Worm (Caenorhabditis elegans): ENCODE data around the gene Y73F8A.23.

ce11 chrIV:15394544-15395125 is 49.7 kb downstream of the Y73F8A.23 start:
- TF ChIP-seq T22C8.4 (GFP tag; IDR thresholded peaks at IDR 0.05) (no peak), klf-2 (GFP tag; conservative IDR thresholded peaks at IDR 0.05) (no peak), ref-1 (GFP tag; conservative IDR thresholded peaks at IDR 0.05) (no peak)
